Worm (Caenorhabditis elegans) whole organism, L1 larva: Measurements from ENCODE around the gene clc-13.

Experiments used
- C34B4.2 ChIP-seq: sonication (generic microtip); optimal IDR thresholded peaks from 2 replicates; lab custom pipeline; 2017; ENCODE audit warnings: mild to moderate bottlenecking, missing genetic modification characterization, missing compliant biosample characterization
- ama-1 ChIP-seq: fragments of 150-350 bp; optimal IDR thresholded peaks from 2 replicates; lab custom pipeline; 2014
- fkh-10 ChIP-seq: sonication (generic microtip); optimal IDR thresholded peaks from 2 replicates; lab custom pipeline; 2017; ENCODE audit warnings: missing biosample characterization, missing genetic modification reagents, missing genetic modification characterization
- nhr-237 ChIP-seq: fragments of 150-350 bp; optimal IDR thresholded peaks from 2 replicates; lab custom pipeline; 2014; ENCODE audit warnings: missing biosample characterization, missing genetic modification characterization
- nhr-28 ChIP-seq: fragments of 150-350 bp; optimal IDR thresholded peaks from 2 replicates; lab custom pipeline; 2014; ENCODE audit warnings: missing biosample characterization, missing genetic modification characterization
- nhr-47 ChIP-seq: sonication (generic microtip); optimal IDR thresholded peaks from 2 replicates; lab custom pipeline; 2016; ENCODE audit warnings: mild to moderate bottlenecking, missing genetic modification characterization, moderate library complexity, missing compliant biosample characterization
- nhr-77 ChIP-seq: fragments of 150-350 bp; optimal IDR thresholded peaks from 2 replicates; lab custom pipeline; 2014; ENCODE audit warnings: missing biosample characterization, missing genetic modification characterization
- swsn-7 ChIP-seq: sonication (generic microtip); optimal IDR thresholded peaks from 2 replicates; lab custom pipeline; 2016; ENCODE audit warnings: missing genetic modification characterization, missing compliant biosample characterization
- unc-86 ChIP-seq: sonication (generic microtip); optimal IDR thresholded peaks from 2 replicates; lab custom pipeline; 2016; ENCODE audit warnings: missing genetic modification characterization, missing compliant biosample characterization
- vab-15 ChIP-seq: sonication (generic microtip); optimal IDR thresholded peaks from 2 replicates; lab custom pipeline; 2017; ENCODE audit warnings: missing genotype, mild to moderate bottlenecking, missing genetic modification characterization, missing compliant biosample characterization
- zip-4 ChIP-seq: fragments of 200-800 bp; sonication (Bioruptor generic); optimal IDR thresholded peaks from 2 replicates; lab custom pipeline; 2018; ENCODE audit warnings: mild to moderate bottlenecking, missing genetic modification characterization, moderate library complexity, missing compliant biosample characterization

DNA sequence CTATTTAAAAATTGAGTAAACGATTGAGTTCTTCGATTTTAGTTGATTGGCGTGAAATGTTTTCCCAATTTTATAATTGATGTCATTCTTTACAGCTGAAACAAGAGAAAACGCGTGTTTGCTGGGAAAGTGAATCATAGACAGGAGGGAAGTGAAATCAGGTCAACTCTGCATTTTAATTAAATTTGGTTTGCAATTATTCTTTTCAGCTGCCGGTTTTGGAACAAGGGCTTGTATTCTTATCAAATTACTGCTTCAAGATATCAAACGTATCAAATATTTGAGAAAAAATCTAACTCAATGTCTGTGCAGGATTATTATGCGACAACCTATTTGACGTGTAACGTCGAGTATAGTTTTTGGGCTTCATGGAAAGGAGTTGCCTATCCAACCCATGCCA lies 2.6 kb downstream of the clc-13 start, which contains the start of gene srh-97:
- TF ChIP-seq vab-15 (no peak), nhr-77 (tag; lab: Kevin White, UChicago) (no peak), nhr-47 (tag; lab: Kevin White, UChicago) (no peak), fkh-10 (GFP tag; lab: Kevin White, UChicago) (no peak), nhr-28 (no peak), ama-1 (no peak), unc-86 (tag; lab: Kevin White, UChicago) (no peak), swsn-7 (no peak), zip-4 (no peak), nhr-237 (tag; lab: Kevin White, UChicago) (no peak), C34B4.2 (tag; lab: Kevin White, UChicago) (no peak)
